Worm (Caenorhabditis elegans) whole organism, L4/young adult: ENCODE data around the gene Y57G11C.1130.

Source experiments
- W03F9.2 ChIP-seq: fragments of 150-350 bp; optimal IDR thresholded peaks from 2 replicates; lab custom pipeline; 2014; ENCODE audit warnings: missing biosample characterization, missing genetic modification characterization
- dao-5 ChIP-seq: sonication (generic microtip); optimal IDR thresholded peaks from 2 replicates; lab custom pipeline; 2016; ENCODE audit warnings: missing genotype, missing genetic modification characterization, moderate library complexity, missing compliant biosample characterization

ce11 chrIV:14759662-14760061, 22.6 kb upstream of the Y57G11C.1130 start:
- TF ChIP-seq dao-5 (no peak), W03F9.2 (tag; lab: Kevin White, UChicago) (no peak)
